Fruit fly (Drosophila melanogaster) whole organism, embryonic: ENCODE measurements around the gene CG33664.
A peak's percentile ranks its signal among the peaks of the same experiment; 100 is the strongest.

Source experiments
- Awh ChIP-seq: fragments of 200-800 bp; sonication (Bioruptor generic); IDR thresholded peaks from 2 replicates; pipeline ENCODE4, ENCODE4 v1.3.6; 2022; ENCODE audit warnings: missing biosample characterization, missing genetic modification characterization
- Blimp-1 ChIP-seq: fragments of 200-800 bp; sonication (Bioruptor generic); optimal IDR thresholded peaks from 3 replicates; lab custom pipeline; 2018; ENCODE audit warnings: missing biosample characterization, missing genetic modification characterization, mild to moderate bottlenecking, moderate library complexity, missing genetic modification reagents
- CG10366 ChIP-seq: fragments of 200-800 bp; sonication (Bioruptor generic); IDR thresholded peaks from 2 replicates; pipeline ENCODE4 v1.3.6; 2022; ENCODE audit warnings: missing biosample characterization, missing genetic modification characterization
- CG12071 ChIP-seq: fragments of 200-800 bp; sonication (Bioruptor generic); optimal IDR thresholded peaks from 3 replicates; lab custom pipeline; 2018; ENCODE audit warnings: missing biosample characterization, mild to moderate bottlenecking, missing genetic modification characterization
- CG12299 ChIP-seq: fragments of 200-800 bp; sonication (Bioruptor generic); optimal IDR thresholded peaks from 2 replicates; lab custom pipeline; 2018; ENCODE audit warnings: missing biosample characterization, mild to moderate bottlenecking, missing genetic modification characterization
- CG12659 ChIP-seq: fragments of 200-800 bp; sonication (Bioruptor generic); optimal IDR thresholded peaks from 3 replicates; lab custom pipeline; 2017; ENCODE audit warnings: mild to moderate bottlenecking, missing biosample characterization, missing genetic modification reagents, missing genetic modification characterization
- CG12744 ChIP-seq: fragments of 200-800 bp; sonication (Bioruptor generic); optimal IDR thresholded peaks from 2 replicates; lab custom pipeline; 2016; ENCODE audit warnings: missing biosample characterization, missing genetic modification characterization
- CG13894 ChIP-seq: fragments of 200-800 bp; sonication (Bioruptor generic); optimal IDR thresholded peaks from 3 replicates; lab custom pipeline; 2018; ENCODE audit warnings: missing biosample characterization, mild to moderate bottlenecking, missing genetic modification characterization, moderate library complexity
- CG17328 ChIP-seq: fragments of 200-800 bp; sonication (Bioruptor generic); IDR thresholded peaks from 2 replicates; pipeline ENCODE4 v1.3.6; 2022; ENCODE audit warnings: missing biosample characterization, missing genetic modification characterization
- CG18619 ChIP-seq: fragments of 200-800 bp; sonication (Bioruptor generic); optimal IDR thresholded peaks from 3 replicates; lab custom pipeline; 2017; ENCODE audit warnings: missing biosample characterization, mild to moderate bottlenecking, missing genetic modification characterization
- CG2120 ChIP-seq: fragments of 200-800 bp; sonication (Bioruptor generic); optimal IDR thresholded peaks from 3 replicates; lab custom pipeline; 2016; ENCODE audit warnings: missing biosample characterization, missing genetic modification characterization
- CG31365 ChIP-seq: fragments of 200-800 bp; sonication (Bioruptor generic); optimal IDR thresholded peaks from 2 replicates; lab custom pipeline; 2018; ENCODE audit warnings: missing biosample characterization, mild to moderate bottlenecking, missing genetic modification characterization
- CG32772 ChIP-seq: fragments of 200-800 bp; sonication (Bioruptor generic); IDR thresholded peaks from 2 replicates; pipeline ENCODE4 v1.3.6; 2022; ENCODE audit warnings: missing biosample characterization, missing genetic modification characterization
- CG43689 ChIP-seq: fragments of 200-800 bp; sonication (Bioruptor generic); IDR thresholded peaks from 2 replicates; pipeline ENCODE4 v1.3.6; 2022; ENCODE audit warnings: missing biosample characterization, missing genetic modification characterization
- CG4404 ChIP-seq: fragments of 200-800 bp; sonication (Bioruptor generic); IDR thresholded peaks from 2 replicates; pipeline ENCODE4 v1.3.6; 2022; ENCODE audit warnings: missing biosample characterization, missing genetic modification characterization
- CG4617 ChIP-seq: fragments of 200-800 bp; sonication (Bioruptor generic); optimal IDR thresholded peaks from 3 replicates; lab custom pipeline; 2016; ENCODE audit warnings: missing biosample characterization, missing genetic modification characterization, borderline replicate concordance
- CG6272 ChIP-seq: fragments of 200-800 bp; sonication (Bioruptor generic); IDR thresholded peaks from 2 replicates; pipeline ENCODE4 v1.3.6; 2022; ENCODE audit warnings: missing biosample characterization, missing genetic modification characterization
- CG9727 ChIP-seq: fragments of 200-800 bp; sonication (Bioruptor generic); optimal IDR thresholded peaks from 3 replicates; lab custom pipeline; 2017; ENCODE audit warnings: missing biosample characterization, mild to moderate bottlenecking, missing genetic modification characterization
- CTCF ChIP-seq: fragments of 200-800 bp; sonication (Bioruptor generic); optimal IDR thresholded peaks from 2 replicates; lab custom pipeline; 2017; ENCODE audit warnings: missing biosample characterization, mild to moderate bottlenecking, missing genetic modification characterization, moderate library complexity
- Fer1 ChIP-seq: fragments of 200-800 bp; sonication (Bioruptor generic); optimal IDR thresholded peaks from 2 replicates; lab custom pipeline; 2017; ENCODE audit warnings: missing biosample characterization, mild to moderate bottlenecking, missing genetic modification characterization
- HLHmδ ChIP-seq: fragments of 200-800 bp; sonication (Bioruptor generic); optimal IDR thresholded peaks from 2 replicates; lab custom pipeline; 2018; ENCODE audit warnings: missing biosample characterization, mild to moderate bottlenecking, missing genetic modification characterization, moderate library complexity
- Jarid2 ChIP-seq: fragments of 200-800 bp; sonication (Bioruptor generic); optimal IDR thresholded peaks from 3 replicates; lab custom pipeline; 2017; ENCODE audit warnings: mild to moderate bottlenecking, missing biosample characterization, missing genetic modification reagents, missing genetic modification characterization
- Mad ChIP-seq: fragments of 200-800 bp; sonication (Bioruptor generic); optimal IDR thresholded peaks from 2 replicates; lab custom pipeline; 2016; ENCODE audit warnings: missing biosample characterization, missing genetic modification characterization
- NC2α ChIP-seq: fragments of 200-800 bp; sonication (Bioruptor generic); optimal IDR thresholded peaks from 2 replicates; lab custom pipeline; 2016; ENCODE audit warnings: missing biosample characterization, missing genetic modification characterization
- Poxn ChIP-seq: fragments of 200-800 bp; sonication (Bioruptor generic); IDR thresholded peaks from 2 replicates; pipeline ENCODE4 v1.3.6; 2022; ENCODE audit warnings: missing biosample characterization, missing genetic modification characterization
- Vsx1 ChIP-seq: fragments of 200-800 bp; sonication (Bioruptor generic); optimal IDR thresholded peaks from 2 replicates; lab custom pipeline; 2017; ENCODE audit warnings: missing biosample characterization, mild to moderate bottlenecking, missing genetic modification characterization, missing genetic modification reagents
- al ChIP-seq: fragments of 200-800 bp; sonication (Bioruptor generic); IDR thresholded peaks from 2 replicates; pipeline ENCODE4 v1.3.6; 2022; ENCODE audit warnings: missing biosample characterization, missing genetic modification characterization
- cas ChIP-seq: fragments of 200-800 bp; sonication (Bioruptor generic); IDR thresholded peaks from 2 replicates; pipeline ENCODE4 v1.3.6; 2022; ENCODE audit warnings: missing biosample characterization, missing genetic modification characterization
- chinmo ChIP-seq: fragments of 200-800 bp; sonication (Bioruptor generic); IDR thresholded peaks from 4 replicates; pipeline ENCODE4 v1.3.6; 2022; ENCODE audit warnings: missing biosample characterization, missing genetic modification characterization; ENCODE audit not compliant: partially characterized antibody
- crc ChIP-seq: fragments of 200-800 bp; sonication (Bioruptor generic); optimal IDR thresholded peaks from 2 replicates; lab custom pipeline; 2016; ENCODE audit warnings: missing biosample characterization, missing genetic modification characterization
- ewg ChIP-seq: fragments of 200-800 bp; sonication (Bioruptor generic); optimal IDR thresholded peaks from 3 replicates; lab custom pipeline; 2017; ENCODE audit warnings: mild to moderate bottlenecking, missing biosample characterization, missing genetic modification reagents, missing genetic modification characterization
- fd102C ChIP-seq: fragments of 200-800 bp; sonication (Bioruptor generic); optimal IDR thresholded peaks from 2 replicates; lab custom pipeline; 2018; ENCODE audit warnings: missing biosample characterization, mild to moderate bottlenecking, missing genetic modification characterization, moderate library complexity
- fd64A ChIP-seq: fragments of 200-800 bp; sonication (Bioruptor generic); optimal IDR thresholded peaks from 3 replicates; lab custom pipeline; 2018; ENCODE audit warnings: missing biosample characterization, mild to moderate bottlenecking, missing genetic modification characterization
- gcm2 ChIP-seq: fragments of 200-800 bp; sonication (Bioruptor generic); optimal IDR thresholded peaks from 2 replicates; lab custom pipeline; 2016; ENCODE audit warnings: missing biosample characterization, missing genetic modification characterization
- gem ChIP-seq: fragments of 200-800 bp; sonication (Bioruptor generic); optimal IDR thresholded peaks from 2 replicates; lab custom pipeline; 2019; ENCODE audit warnings: missing biosample characterization, mild to moderate bottlenecking, missing genetic modification characterization, moderate library complexity
- grau ChIP-seq: fragments of 200-800 bp; optimal IDR thresholded peaks from 3 replicates; lab custom pipeline; 2019; ENCODE audit warnings: missing biosample characterization, mild to moderate bottlenecking, missing genetic modification characterization, moderate library complexity
- gsb ChIP-seq: fragments of 200-800 bp; sonication (Bioruptor generic); IDR thresholded peaks from 2 replicates; pipeline ENCODE4 v1.3.6; 2022; ENCODE audit warnings: missing biosample characterization, missing genetic modification characterization
- hkb ChIP-seq, 2 experiments: fragments of 200-800 bp in 1 of 2; fragments of >200 bp in 1 of 2; sonication (Bioruptor generic) in 1 of 2; IDR thresholded peaks in 1 of 2; optimal IDR thresholded peaks in 1 of 2; 2 replicates each; pipeline versions ENCODE4 v1.3.6 to Lab custom; 2017 to 2022; ENCODE audit warnings: missing biosample characterization in 1 of 2, missing genetic modification characterization in 1 of 2
- inv ChIP-seq: fragments of 200-800 bp; sonication (Bioruptor generic); IDR thresholded peaks from 2 replicates; pipeline ENCODE4 v1.3.6; 2022; ENCODE audit warnings: missing biosample characterization, missing genetic modification characterization; ENCODE audit not compliant: partially characterized antibody
- lilli ChIP-seq: fragments of 200-800 bp; sonication (Bioruptor generic); optimal IDR thresholded peaks from 3 replicates; lab custom pipeline; 2016; ENCODE audit warnings: missing biosample characterization, missing genetic modification characterization
- lmd ChIP-seq: fragments of 200-800 bp; sonication (Bioruptor generic); IDR thresholded peaks from 2 replicates; pipeline ENCODE4 v1.3.6; 2022; ENCODE audit warnings: missing biosample characterization, missing genetic modification characterization
- mld ChIP-seq: fragments of 200-800 bp; sonication (Bioruptor generic); IDR thresholded peaks from 3 replicates; pipeline ENCODE4 v1.3.6; 2022; ENCODE audit warnings: missing biosample characterization, missing genetic modification characterization; ENCODE audit not compliant: partially characterized antibody
- pho ChIP-seq: fragments of 200-800 bp; sonication (Bioruptor generic); optimal IDR thresholded peaks from 2 replicates; lab custom pipeline; 2016; ENCODE audit warnings: missing biosample characterization, missing genetic modification characterization
- phol ChIP-seq: fragments of 200-800 bp; sonication (Bioruptor generic); optimal IDR thresholded peaks from 3 replicates; lab custom pipeline; 2018; ENCODE audit warnings: missing biosample characterization, mild to moderate bottlenecking, missing genetic modification characterization, moderate library complexity
- pita ChIP-seq: fragments of 200-800 bp; sonication (Bioruptor generic); optimal IDR thresholded peaks from 2 replicates; lab custom pipeline; 2017; ENCODE audit warnings: missing biosample characterization, mild to moderate bottlenecking, missing genetic modification characterization
- salm ChIP-seq: fragments of 200-800 bp; sonication (Bioruptor generic); optimal IDR thresholded peaks from 2 replicates; lab custom pipeline; 2018; ENCODE audit warnings: missing biosample characterization, mild to moderate bottlenecking, missing genetic modification characterization
- scrt ChIP-seq: fragments of 200-800 bp; sonication (Bioruptor generic); optimal IDR thresholded peaks from 2 replicates; lab custom pipeline; 2018; ENCODE audit warnings: missing biosample characterization, mild to moderate bottlenecking, missing genetic modification characterization, moderate library complexity
- tio ChIP-seq: fragments of 200-800 bp; sonication (Bioruptor generic); optimal IDR thresholded peaks from 2 replicates; lab custom pipeline; 2017; ENCODE audit warnings: missing biosample characterization, missing genetic modification characterization, inconsistent platforms
- trh ChIP-seq: fragments of 200-800 bp; sonication (Bioruptor generic); optimal IDR thresholded peaks from 2 replicates; lab custom pipeline; 2016; ENCODE audit warnings: missing biosample characterization, missing genetic modification characterization
- vfl ChIP-seq: fragments of 200-800 bp; sonication (Bioruptor generic); optimal IDR thresholded peaks from 2 replicates; lab custom pipeline; 2016; ENCODE audit warnings: missing biosample characterization, missing genetic modification characterization
- zf30C ChIP-seq: fragments of 200-800 bp; sonication (Bioruptor generic); optimal IDR thresholded peaks from 3 replicates; lab custom pipeline; 2018; ENCODE audit warnings: missing biosample characterization, mild to moderate bottlenecking, missing genetic modification characterization

CG33664 gene

dm6 chrX:6346926-6347367, 37.1 kb upstream of the CG33664 start, which contains the start of gene CG3847 (continued):
- peak; percentile 41 for TF ChIP-seq vfl
- TF ChIP-seq Mad: peak; percentile 54
- TF ChIP-seq inv (GFP tag; lab: Robert Waterston, UW): peak; percentile 27; the same call in 1 of the 2 replicates
- no peak for TF ChIP-seq CG31365 (tag; lab: Kevin White, UChicago)
- TF ChIP-seq Fer1 (GFP tag; lab: Kevin White, UChicago): peak; percentile 58
- no peak for TF ChIP-seq al (GFP tag; lab: Robert Waterston, UW)
- peak; percentile 2 for TF ChIP-seq Jarid2 (GFP tag; lab: Kevin White, UChicago)
- peak; percentile 37 for TF ChIP-seq CTCF
- no peak for TF ChIP-seq pita
- TF ChIP-seq zf30C (GFP tag; lab: Kevin White, UChicago): no peak
- no peak for TF ChIP-seq Poxn (GFP tag; lab: Robert Waterston, UW)
- peak; percentile 46 for TF ChIP-seq CG12299
- no peak for TF ChIP-seq Vsx1
- TF ChIP-seq fd64A (GFP tag; lab: Kevin White, UChicago): no peak
- TF ChIP-seq CG13894: peak; percentile 55
- no peak for TF ChIP-seq CG12071 (GFP tag; lab: Kevin White, UChicago)
- TF ChIP-seq NC2α (GFP tag; lab: Kevin White, UChicago): peak; percentile 18
- peak; percentile 43 for TF ChIP-seq CG9727 (GFP tag; lab: Kevin White, UChicago)
- TF ChIP-seq scrt (GFP tag; lab: Kevin White, UChicago): no peak
- TF ChIP-seq CG6272 (GFP tag; lab: Robert Waterston, UW): 0 out of 2 replicates have a peak, but pooled peaks have one; percentile 16
- no peak for TF ChIP-seq cas (GFP tag; lab: Robert Waterston, UW)
- TF ChIP-seq trh (GFP tag; lab: Kevin White, UChicago): no peak
- no peak for TF ChIP-seq hkb (optimal IDR thresholded peaks at IDR 0.05; lab: Kevin White, UChicago)
- TF ChIP-seq hkb (GFP tag; IDR thresholded peaks at IDR 0.05; lab: Robert Waterston, UW): peak; percentile 39
- peak; percentile 99 for TF ChIP-seq phol
- no peak for TF ChIP-seq salm (tag; lab: Kevin White, UChicago)
- TF ChIP-seq CG12659: peak; percentile 94
- peak; percentile 51 for TF ChIP-seq CG2120 (GFP tag; lab: Kevin White, UChicago)
- TF ChIP-seq tio (GFP tag; lab: Kevin White, UChicago): no peak
- no peak for TF ChIP-seq CG32772 (GFP tag; lab: Robert Waterston, UW)
- TF ChIP-seq gsb (GFP tag; lab: Robert Waterston, UW): no peak
- TF ChIP-seq Blimp-1 (GFP tag; lab: Kevin White, UChicago): no peak
- TF ChIP-seq CG12744 (GFP tag; lab: Kevin White, UChicago): no peak
- peak; percentile 96 for TF ChIP-seq CG4617
- TF ChIP-seq gcm2 (GFP tag; lab: Kevin White, UChicago): no peak
- TF ChIP-seq lmd (GFP tag; lab: Robert Waterston, UW): no peak
- TF ChIP-seq ewg (GFP tag; lab: Kevin White, UChicago): no peak
- no peak for TF ChIP-seq HLHmδ
- peak; percentile 18 for TF ChIP-seq gem (tag; lab: Kevin White, UChicago)
- TF ChIP-seq lilli: peak; percentile 55
- peak; percentile 27; the same call in 1 of the 2 replicates for TF ChIP-seq CG17328 (GFP tag; lab: Robert Waterston, UW)
- no peak for TF ChIP-seq Awh (GFP tag; lab: Robert Waterston, UW)
- no peak for TF ChIP-seq CG43689
- peak; percentile 8 for TF ChIP-seq CG18619
- peak; percentile 61 for TF ChIP-seq pho
- no peak for TF ChIP-seq crc (GFP tag; lab: Kevin White, UChicago)
- TF ChIP-seq mld: no peak
- TF ChIP-seq CG10366 (GFP tag; lab: Robert Waterston, UW): no peak
- peak; percentile 32 for TF ChIP-seq grau (tag; lab: Kevin White, UChicago)
- TF ChIP-seq fd102C (GFP tag; lab: Kevin White, UChicago): no peak
- no peak for TF ChIP-seq CG4404
- peak; percentile 85; the same call in 1 of the 4 replicates for TF ChIP-seq chinmo (GFP tag; lab: Robert Waterston, UW)
